Worm (Caenorhabditis elegans): ENCODE data around the gene C44C1.6.

C44C1.6 gene

DNA sequence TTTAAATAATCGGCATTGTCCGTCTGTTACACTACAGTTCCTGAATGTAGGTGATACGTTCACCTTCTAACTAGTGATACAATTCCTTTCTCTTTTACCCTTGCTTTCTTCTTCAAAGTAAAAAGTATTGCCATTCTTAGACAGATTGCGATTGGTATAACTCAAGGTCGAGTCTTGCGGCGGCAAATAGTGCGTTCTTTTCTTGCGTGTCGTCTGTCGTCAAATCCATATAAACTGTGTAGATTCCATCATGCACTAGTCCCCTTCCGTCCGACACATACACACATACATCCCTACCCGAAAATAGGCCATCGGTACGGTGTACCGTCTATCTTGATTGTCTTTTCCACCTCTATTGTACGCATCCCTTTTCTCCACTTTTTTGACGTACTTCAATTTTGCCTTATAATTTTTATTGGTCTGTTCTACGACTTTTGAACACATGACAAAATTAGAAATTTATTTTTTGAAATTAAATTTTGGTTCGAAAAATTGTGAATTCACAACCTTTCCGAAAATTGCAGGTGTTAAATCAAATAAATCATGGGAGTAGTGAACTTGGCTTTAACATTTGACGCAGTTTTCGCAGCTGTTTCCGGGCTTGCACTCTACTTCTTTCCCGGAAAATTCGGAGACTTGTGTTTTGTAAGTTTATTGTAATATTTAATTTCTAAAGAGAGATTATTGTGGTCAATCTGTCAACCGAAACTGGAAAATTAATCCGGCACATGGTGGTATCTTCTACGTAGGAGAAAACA lies 10.4 kb upstream of the C44C1.6 start, which contains the start of gene C44C1.1 (continued):
- no peak for TF ChIP-seq lin-15B (tag; optimal IDR thresholded peaks at IDR 0.05)
- peak; percentile 71 for TF ChIP-seq nhr-85 (tag)
- no peak for TF ChIP-seq irx-1 (tag; optimal IDR thresholded peaks at IDR 0.05)
- TF ChIP-seq nhr-71 (tag; optimal IDR thresholded peaks at IDR 0.05), result peak; percentile 52
- no peak for TF ChIP-seq efl-3 (GFP tag; optimal IDR thresholded peaks at IDR 0.05)
- TF ChIP-seq nhr-237 (tag; optimal IDR thresholded peaks at IDR 0.05), result no peak
- TF ChIP-seq nhr-28 (tag; optimal IDR thresholded peaks at IDR 0.05), result no peak
- TF ChIP-seq C34B4.2 (tag; optimal IDR thresholded peaks at IDR 0.05), result no peak
- no peak for TF ChIP-seq sptf-1 (tag; optimal IDR thresholded peaks at IDR 0.05)
- TF ChIP-seq pag-3 (tag; optimal IDR thresholded peaks at IDR 0.05; ENCODE audit: borderline replicate concordance, insufficient read depth), result peak; percentile 88
- TF ChIP-seq elt-3 (tag; optimal IDR thresholded peaks at IDR 0.05), result peak in 5 of 6 experiments; percentile 12 to 51 (median 44)
- TF ChIP-seq nhr-84 (tag; optimal IDR thresholded peaks at IDR 0.05), result no peak

ce11 chrX:977958-978686 lies 8.1 kb upstream of the C44C1.6 start, which contains the start of gene abhd-3.2:
Gene abhd-3.2 (minus strand): TSS chrX:978008.
- no peak for TF ChIP-seq sup-37 (GFP tag; optimal IDR thresholded peaks at IDR 0.05)
- peak; percentile 99 for TF ChIP-seq elt-2 (tag; optimal IDR thresholded peaks at IDR 0.05)
- no peak for TF ChIP-seq zag-1 (tag; optimal IDR thresholded peaks at IDR 0.05)
- TF ChIP-seq blmp-1 (tag; optimal IDR thresholded peaks at IDR 0.05), result peak; percentile 41
- TF ChIP-seq snpc-4 (tag; optimal IDR thresholded peaks at IDR 0.05), result no peak
- no peak for TF ChIP-seq fkh-8 (tag; optimal IDR thresholded peaks at IDR 0.05)
- TF ChIP-seq nhr-76 (tag; optimal IDR thresholded peaks at IDR 0.05), result no peak
- TF ChIP-seq nhr-11 (tag; optimal IDR thresholded peaks at IDR 0.05), result no peak
- TF ChIP-seq dpl-1 (GFP tag; optimal IDR thresholded peaks at IDR 0.05), result no peak
- TF ChIP-seq tlp-1 (tag; optimal IDR thresholded peaks at IDR 0.05), result peak; percentile 64
- no peak for TF ChIP-seq lin-15B (tag; optimal IDR thresholded peaks at IDR 0.05)
- no peak for TF ChIP-seq ztf-11 (tag; optimal IDR thresholded peaks at IDR 0.05)
- no peak for TF ChIP-seq ceh-8 (GFP tag; optimal IDR thresholded peaks at IDR 0.05)
- TF ChIP-seq isw-1 (GFP tag; IDR thresholded peaks at IDR 0.05), result no peak
- peak; percentile 78 for TF ChIP-seq nhr-85 (tag)
- TF ChIP-seq nhr-237 (tag; optimal IDR thresholded peaks at IDR 0.05), result no peak
- no peak for TF ChIP-seq dsc-1 (tag; optimal IDR thresholded peaks at IDR 0.05)
- TF ChIP-seq F16B12.6 (tag; optimal IDR thresholded peaks at IDR 0.05), result no peak
- no peak for TF ChIP-seq irx-1 (tag; optimal IDR thresholded peaks at IDR 0.05)
- TF ChIP-seq nhr-77 (tag; optimal IDR thresholded peaks at IDR 0.05), result no peak
- no peak for TF ChIP-seq ceh-63 (GFP tag; optimal IDR thresholded peaks at IDR 0.05)
- no peak for TF ChIP-seq unc-86 (tag; optimal IDR thresholded peaks at IDR 0.05)
- peak; percentile 63 for TF ChIP-seq jun-1 (tag; optimal IDR thresholded peaks at IDR 0.05)
- TF ChIP-seq vab-15 (tag; optimal IDR thresholded peaks at IDR 0.05), result no peak
- no peak for TF ChIP-seq sox-4 (tag; optimal IDR thresholded peaks at IDR 0.05)
- no peak for TF ChIP-seq unc-30 (tag; optimal IDR thresholded peaks at IDR 0.05)
- TF ChIP-seq aha-1 (tag; optimal IDR thresholded peaks at IDR 0.05), result no peak
- TF ChIP-seq ceh-88 (GFP tag; IDR thresholded peaks at IDR 0.05), result no peak
- TF ChIP-seq nhr-84 (tag; optimal IDR thresholded peaks at IDR 0.05), result no peak
- TF ChIP-seq nhr-20 (tag; optimal IDR thresholded peaks at IDR 0.05), result peak; percentile 40
- no peak for TF ChIP-seq efl-3 (GFP tag; optimal IDR thresholded peaks at IDR 0.05)
- TF ChIP-seq ceh-90 (tag; optimal IDR thresholded peaks at IDR 0.05), result no peak
- no peak for TF ChIP-seq hlh-4 (tag; optimal IDR thresholded peaks at IDR 0.05)
- no peak for TF ChIP-seq alr-1 (tag; optimal IDR thresholded peaks at IDR 0.05; ENCODE audit: borderline replicate concordance)
- TF ChIP-seq snu-23 (GFP tag; optimal IDR thresholded peaks at IDR 0.05), result peak; percentile 35
- TF ChIP-seq ztf-4 (tag; optimal IDR thresholded peaks at IDR 0.05), result no peak
- TF ChIP-seq lin-39 (tag; optimal IDR thresholded peaks at IDR 0.05), result no peak
- TF ChIP-seq ceh-82 (tag; optimal IDR thresholded peaks at IDR 0.05), result no peak
- TF ChIP-seq mef-2 (tag; optimal IDR thresholded peaks at IDR 0.05), result no peak
- TF ChIP-seq mab-9 (GFP tag; IDR thresholded peaks at IDR 0.05), result no peak
- no peak for TF ChIP-seq unc-98 (GFP tag; IDR thresholded peaks at IDR 0.05)
- no peak for TF ChIP-seq rnt-1 (tag; optimal IDR thresholded peaks at IDR 0.05)
- TF ChIP-seq grh-1 (GFP tag; IDR thresholded peaks at IDR 0.05), result no peak
